Worm (Caenorhabditis elegans) whole organism, L1 larva: Measurements from ENCODE around the gene R160.2.

Experiments
- C16A3.4 ChIP-seq: fragments of 150-350 bp; optimal IDR thresholded peaks from 2 replicates; lab custom pipeline; 2014; ENCODE audit warnings: missing biosample characterization, missing genetic modification characterization
- F16B12.6 ChIP-seq: fragments of 150-350 bp; optimal IDR thresholded peaks from 2 replicates; lab custom pipeline; 2014; ENCODE audit warnings: missing biosample characterization, missing genetic modification characterization
- Y116A8C.19 ChIP-seq: sonication (generic microtip); optimal IDR thresholded peaks from 2 replicates; lab custom pipeline; 2016; ENCODE audit warnings: missing compliant biosample characterization, missing genetic modification characterization, borderline replicate concordance
- ceh-63 ChIP-seq: fragments of 200-800 bp; sonication (Bioruptor generic); optimal IDR thresholded peaks from 2 replicates; lab custom pipeline; 2018; ENCODE audit warnings: mild to moderate bottlenecking, missing genetic modification characterization, missing compliant biosample characterization
- ceh-8 ChIP-seq: fragments of 200-800 bp; sonication (Bioruptor generic); optimal IDR thresholded peaks from 2 replicates; lab custom pipeline; 2018; ENCODE audit warnings: mild to moderate bottlenecking, missing genetic modification characterization, moderate library complexity, missing compliant biosample characterization
- ceh-82 ChIP-seq, 3 experiments: fragments of 150-350 bp in 1 of 3; sonication (generic microtip) in 2 of 3; optimal IDR thresholded peaks; 2 replicates each; lab custom pipeline; 2014 to 2017; ENCODE audit warnings: missing biosample characterization in 3 of 3, missing genetic modification characterization in 3 of 3
- ceh-90 ChIP-seq: sonication (generic microtip); optimal IDR thresholded peaks from 2 replicates; lab custom pipeline; 2016; ENCODE audit warnings: missing genetic modification characterization, missing compliant biosample characterization
- ces-1 ChIP-seq: fragments of 150-350 bp; optimal IDR thresholded peaks from 2 replicates; lab custom pipeline; 2014; ENCODE audit warnings: missing biosample characterization, missing genetic modification reagents, missing genetic modification characterization
- dpl-1 ChIP-seq, 3 experiments: fragments of 150-350 bp in 2 of 3; sonication (generic microtip) in 1 of 3; optimal IDR thresholded peaks; 2 replicates each; lab custom pipeline; 2014 to 2017; ENCODE audit warnings: missing biosample characterization in 3 of 3, missing genetic modification characterization in 3 of 3, missing genetic modification reagents in 3 of 3
- egl-27 ChIP-seq, 2 experiments: fragments of 150-350 bp in 1 of 2; sonication (generic microtip); optimal IDR thresholded peaks; 3 replicates each; lab custom pipeline; 2017 to 2018; ENCODE audit warnings: missing biosample characterization in 2 of 2, missing genetic modification characterization in 2 of 2, missing genetic modification reagents in 2 of 2
- elt-3 ChIP-seq, 6 experiments: fragments of 150-350 bp in 1 of 6; sonication (generic microtip); optimal IDR thresholded peaks; 2 replicates each; lab custom pipeline; 2017 to 2018; ENCODE audit warnings: missing biosample characterization in 6 of 6, missing genetic modification characterization in 6 of 6, inconsistent platforms in 1 of 6
- ets-5 ChIP-seq: fragments of 200-800 bp; sonication (Bioruptor generic); IDR thresholded peaks from 2 replicates; pipeline ENCODE4 v1.3.6; 2022; ENCODE audit warnings: missing genetic modification characterization, missing compliant biosample characterization
- fkh-8 ChIP-seq: sonication (generic microtip); optimal IDR thresholded peaks from 2 replicates; lab custom pipeline; 2016; ENCODE audit warnings: mild to moderate bottlenecking, missing genetic modification characterization, missing compliant biosample characterization
- fos-1 ChIP-seq: fragments of 150-350 bp; optimal IDR thresholded peaks from 2 replicates; lab custom pipeline; 2014; ENCODE audit warnings: missing biosample characterization, missing genetic modification characterization
- grh-1 ChIP-seq: fragments of 200-800 bp; sonication (Bioruptor generic); IDR thresholded peaks from 2 replicates; pipeline ENCODE4 v1.3.6; 2022; ENCODE audit warnings: missing genetic modification reagents, missing genetic modification characterization, missing compliant biosample characterization
- lin-13 ChIP-seq: fragments of 150-350 bp; optimal IDR thresholded peaks from 2 replicates; lab custom pipeline; 2014; ENCODE audit warnings: missing biosample characterization, missing genetic modification reagents, missing genetic modification characterization
- lin-35 ChIP-seq, 2 experiments: fragments of 150-350 bp; optimal IDR thresholded peaks; 2 replicates each; lab custom pipeline; 2014; ENCODE audit warnings: missing biosample characterization in 2 of 2, missing genetic modification characterization in 2 of 2, missing genetic modification reagents in 2 of 2
- lsy-2 ChIP-seq, 2 experiments: fragments of 150-350 bp; optimal IDR thresholded peaks; 2 replicates each; lab custom pipeline; 2014; ENCODE audit warnings: missing biosample characterization in 2 of 2, missing genetic modification characterization in 2 of 2
- mef-2 ChIP-seq: fragments of 150-350 bp; optimal IDR thresholded peaks from 2 replicates; lab custom pipeline; 2014; ENCODE audit warnings: missing biosample characterization, missing genetic modification characterization
- nhr-20 ChIP-seq: sonication (generic microtip); optimal IDR thresholded peaks from 2 replicates; lab custom pipeline; 2016; ENCODE audit warnings: mild to moderate bottlenecking, missing genetic modification characterization, missing compliant biosample characterization
- nhr-237 ChIP-seq: fragments of 150-350 bp; optimal IDR thresholded peaks from 2 replicates; lab custom pipeline; 2014; ENCODE audit warnings: missing biosample characterization, missing genetic modification characterization
- nhr-47 ChIP-seq: sonication (generic microtip); optimal IDR thresholded peaks from 2 replicates; lab custom pipeline; 2016; ENCODE audit warnings: mild to moderate bottlenecking, missing genetic modification characterization, moderate library complexity, missing compliant biosample characterization
- nhr-76 ChIP-seq: sonication (generic microtip); optimal IDR thresholded peaks from 2 replicates; lab custom pipeline; 2017; ENCODE audit warnings: missing biosample characterization, missing genetic modification characterization
- nhr-84 ChIP-seq: sonication (generic microtip); optimal IDR thresholded peaks from 2 replicates; lab custom pipeline; 2017; ENCODE audit warnings: missing biosample characterization, missing genetic modification characterization
- pag-3 ChIP-seq: sonication (generic microtip); optimal IDR thresholded peaks from 2 replicates; lab custom pipeline; 2017; ENCODE audit warnings: missing genetic modification characterization, mild to moderate bottlenecking, missing compliant biosample characterization, antibody characterized with exemption, borderline replicate concordance; ENCODE audit not compliant: insufficient read depth
- snpc-4 ChIP-seq: fragments of 150-350 bp; optimal IDR thresholded peaks from 2 replicates; lab custom pipeline; 2014; ENCODE audit warnings: missing biosample characterization, missing genetic modification characterization
- snu-23 ChIP-seq: sonication (generic microtip); optimal IDR thresholded peaks from 2 replicates; lab custom pipeline; 2016; ENCODE audit warnings: missing genetic modification characterization, missing compliant biosample characterization
- sox-4 ChIP-seq: sonication (generic microtip); optimal IDR thresholded peaks from 2 replicates; lab custom pipeline; 2016; ENCODE audit warnings: missing genetic modification characterization, missing compliant biosample characterization
- sup-37 ChIP-seq: fragments of 200-800 bp; sonication (Bioruptor generic); optimal IDR thresholded peaks from 2 replicates; lab custom pipeline; 2018; ENCODE audit warnings: mild to moderate bottlenecking, missing genetic modification characterization, missing compliant biosample characterization
- swsn-7 ChIP-seq: sonication (generic microtip); optimal IDR thresholded peaks from 2 replicates; lab custom pipeline; 2016; ENCODE audit warnings: missing genetic modification characterization, missing compliant biosample characterization
- unc-130 ChIP-seq: fragments of 150-350 bp; optimal IDR thresholded peaks from 2 replicates; lab custom pipeline; 2017; ENCODE audit warnings: missing biosample characterization, missing genetic modification characterization, inconsistent platforms
- unc-98 ChIP-seq: fragments of 200-800 bp; sonication (Bioruptor generic); IDR thresholded peaks from 2 replicates; pipeline ENCODE4 v1.3.6; 2022; ENCODE audit warnings: missing genetic modification characterization, missing compliant biosample characterization

Gene R160.2

DNA sequence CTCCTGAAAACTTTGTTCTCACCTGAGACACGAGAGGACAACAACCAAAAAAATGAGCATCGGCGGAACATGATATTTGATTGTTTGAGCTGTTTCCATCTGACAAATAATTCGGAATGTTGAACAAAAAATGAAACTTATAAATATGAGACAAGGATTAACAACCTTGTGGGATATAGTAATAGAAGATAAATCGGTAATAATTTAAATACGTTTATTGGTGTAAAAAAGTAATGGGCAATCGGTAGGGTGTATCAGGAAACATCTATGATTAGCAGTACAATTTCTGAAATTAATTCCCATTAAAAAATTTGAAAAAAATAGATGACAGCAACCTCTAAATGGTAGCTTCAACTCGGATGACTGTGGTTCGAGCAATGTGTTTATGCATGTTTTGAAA lies 9.3 kb downstream of the R160.2 start, which contains the start of gene R160.10:
TSS of gene R160.10 (minus strand) at position 101 of the 400 bp plus-strand sequence.
- TF ChIP-seq lsy-2 (tag; optimal IDR thresholded peaks at IDR 0.05; lab: Kevin White, UChicago): no peak

ce11 chrX:4366231-4366630 lies 10.5 kb downstream of the R160.2 start, which contains the start of gene R160.3:
Gene R160.3, minus strand, starts transcription at chrX:4366331.
- TF ChIP-seq ceh-8 (no peak), lin-13 (GFP tag; lab: Kevin White, UChicago) (no peak)

ce11 chrX:4364877-4365276 lies 11.8 kb downstream of the R160.2 start, which contains the start of gene F14H12.8:
Gene F14H12.8, minus strand, starts transcription at chrX:4364977.
- TF ChIP-seq lin-35 (GFP tag; optimal IDR thresholded peaks at IDR 0.05; lab: Kevin White, UChicago) (no peak), ceh-82 (tag; optimal IDR thresholded peaks at IDR 0.05; lab: Kevin White, UChicago) (no peak), grh-1 (no peak), ets-5 (GFP tag; lab: Robert Waterston, UW) (no peak), fkh-8 (tag; lab: Kevin White, UChicago) (no peak), unc-98 (GFP tag; lab: Robert Waterston, UW) (no peak), nhr-84 (tag; lab: Kevin White, UChicago) (no peak), snpc-4 (no peak), F16B12.6 (tag; lab: Kevin White, UChicago) (no peak), mef-2 (tag; lab: Kevin White, UChicago) (no peak), nhr-237 (tag; lab: Kevin White, UChicago) (no peak), fos-1 (tag; lab: Kevin White, UChicago) (no peak), ceh-63 (GFP tag; lab: Kevin White, UChicago) (no peak), snu-23 (GFP tag; lab: Kevin White, UChicago) (no peak)

DNA sequence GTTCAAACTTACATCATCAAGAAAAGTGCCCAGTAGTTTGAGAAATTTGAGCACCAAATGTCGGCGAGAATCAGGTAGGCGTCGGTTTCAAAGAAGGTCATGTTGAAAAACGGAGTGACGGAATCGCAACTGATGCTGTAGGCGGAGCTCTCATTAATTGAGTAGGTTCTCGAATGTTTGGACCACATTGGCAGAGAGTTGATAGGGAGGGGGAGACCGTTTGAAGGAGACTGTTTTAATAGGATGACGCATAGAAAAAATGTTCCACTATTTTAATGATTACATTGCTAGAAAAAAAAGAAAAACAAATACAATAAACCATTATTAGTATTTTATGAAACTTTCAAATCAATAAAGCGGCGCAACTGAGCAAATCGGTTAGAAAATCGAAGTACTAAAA lies 13.5 kb downstream of the R160.2 start, which contains the start of gene F14H12.17:
TSS of gene F14H12.17 (minus strand) at position 101 of the 400 bp plus-strand sequence.
- no peak for TF ChIP-seq ceh-82 (tag; optimal IDR thresholded peaks at IDR 0.05; lab: Kevin White, UChicago)
- TF ChIP-seq sup-37 (GFP tag; lab: Kevin White, UChicago): no peak
- no peak for TF ChIP-seq ceh-90 (tag; lab: Kevin White, UChicago)
- TF ChIP-seq Y116A8C.19 (tag; lab: Kevin White, UChicago): no peak
- TF ChIP-seq nhr-76 (tag; lab: Kevin White, UChicago): no peak
- TF ChIP-seq C16A3.4 (tag; lab: Kevin White, UChicago): no peak
- no peak for TF ChIP-seq sox-4
- TF ChIP-seq nhr-47 (tag; lab: Kevin White, UChicago): no peak
- TF ChIP-seq pag-3 (tag; lab: Kevin White, UChicago): no peak
- TF ChIP-seq nhr-20 (tag; lab: Kevin White, UChicago): no peak
- TF ChIP-seq unc-98 (GFP tag; lab: Robert Waterston, UW): no peak
- TF ChIP-seq swsn-7: no peak
- no peak for TF ChIP-seq unc-130 (tag; lab: Kevin White, UChicago)
- no peak for TF ChIP-seq nhr-84 (tag; lab: Kevin White, UChicago)

DNA sequence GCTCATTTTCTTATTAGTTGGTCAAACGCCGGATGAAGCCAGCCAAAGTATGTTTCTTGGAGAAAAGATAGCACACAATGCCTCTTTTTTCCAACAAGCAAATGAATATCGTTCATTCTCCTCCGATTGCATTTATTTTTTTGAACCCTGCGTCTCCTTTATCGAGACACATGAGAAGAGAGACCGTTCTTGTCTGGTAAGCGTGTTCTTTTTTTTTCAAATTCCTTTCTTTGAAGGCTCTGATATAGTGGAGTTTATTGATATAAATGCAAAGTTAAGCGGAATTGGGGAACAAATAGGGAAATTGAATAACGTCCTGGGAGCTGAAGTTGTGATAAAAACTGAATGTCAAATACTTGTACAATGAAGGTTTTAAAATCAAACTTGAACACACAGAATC lies 14.2 kb downstream of the R160.2 start, which contains the start of gene F14H12.7:
TSS of gene F14H12.7 (minus strand) at position 101 of the 400 bp plus-strand sequence.
- TF ChIP-seq egl-27 (tag; optimal IDR thresholded peaks at IDR 0.05; lab: Kevin White, UChicago): no peak
- TF ChIP-seq C16A3.4 (tag; lab: Kevin White, UChicago): no peak
- TF ChIP-seq swsn-7: no peak
- TF ChIP-seq elt-3 (tag; optimal IDR thresholded peaks at IDR 0.05; lab: Kevin White, UChicago): no peak
- TF ChIP-seq dpl-1 (GFP tag; optimal IDR thresholded peaks at IDR 0.05; lab: Kevin White, UChicago): no peak
- TF ChIP-seq grh-1: no peak
- no peak for TF ChIP-seq nhr-84 (tag; lab: Kevin White, UChicago)
- TF ChIP-seq ceh-63 (GFP tag; lab: Kevin White, UChicago): no peak
- TF ChIP-seq snu-23 (GFP tag; lab: Kevin White, UChicago): no peak
- TF ChIP-seq ceh-8: no peak
- no peak for TF ChIP-seq ces-1
